Fruit fly (Drosophila melanogaster) whole organism, pupa: ENCODE results near the gene CG1105.

Experiments used
- CG10348 ChIP-seq: fragments of 200-800 bp; sonication (Bioruptor generic); IDR thresholded peaks from 2 replicates; pipeline ENCODE4 v1.3.6; 2022; ENCODE audit warnings: missing biosample characterization, missing genetic modification characterization
- CG12605 ChIP-seq: fragments of 200-800 bp; sonication (Bioruptor generic); IDR thresholded peaks from 2 replicates; pipeline ENCODE4 v1.3.6; 2022; ENCODE audit warnings: missing biosample characterization, missing genetic modification characterization
- CG13204 ChIP-seq: fragments of 200-800 bp; sonication (Bioruptor generic); optimal IDR thresholded peaks from 2 replicates; lab custom pipeline; 2018; ENCODE audit warnings: missing biosample characterization, mild to moderate bottlenecking, missing genetic modification characterization, moderate library complexity
- CG14655 ChIP-seq: fragments of 200-800 bp; sonication (Bioruptor generic); optimal IDR thresholded peaks from 3 replicates; lab custom pipeline; 2017; ENCODE audit warnings: mild to moderate bottlenecking, missing biosample characterization, missing genetic modification reagents, missing genetic modification characterization
- CG15710 ChIP-seq: fragments of 200-800 bp; sonication (Bioruptor generic); optimal IDR thresholded peaks from 2 replicates; lab custom pipeline; 2018; ENCODE audit warnings: missing biosample characterization, mild to moderate bottlenecking, missing genetic modification characterization, moderate library complexity
- CG17806 ChIP-seq: fragments of 200-800 bp; sonication (Bioruptor generic); optimal IDR thresholded peaks from 2 replicates; lab custom pipeline; 2018; ENCODE audit warnings: missing biosample characterization, mild to moderate bottlenecking, missing genetic modification characterization, moderate library complexity
- CG32121 ChIP-seq: fragments of 200-800 bp; sonication (Bioruptor generic); IDR thresholded peaks from 2 replicates; pipeline ENCODE4 v1.3.6; 2022; ENCODE audit warnings: missing biosample characterization, missing genetic modification characterization
- CG34367 ChIP-seq: fragments of 200-800 bp; sonication (Bioruptor generic); optimal IDR thresholded peaks from 2 replicates; lab custom pipeline; 2018; ENCODE audit warnings: missing biosample characterization, mild to moderate bottlenecking, missing genetic modification characterization
- CG4496 ChIP-seq: fragments of 200-800 bp; sonication (Bioruptor generic); IDR thresholded peaks from 3 replicates; pipeline ENCODE4 v1.3.6; 2022; ENCODE audit warnings: missing biosample characterization, missing genetic modification characterization
- CG8159 ChIP-seq: fragments of 200-800 bp; sonication (Bioruptor generic); optimal IDR thresholded peaks from 3 replicates; lab custom pipeline; 2018; ENCODE audit warnings: missing biosample characterization, mild to moderate bottlenecking, missing genetic modification characterization, moderate library complexity
- CG8301 ChIP-seq: fragments of 200-800 bp; sonication (Bioruptor generic); optimal IDR thresholded peaks from 2 replicates; lab custom pipeline; 2018; ENCODE audit warnings: missing biosample characterization, mild to moderate bottlenecking, missing genetic modification characterization
- CG9948 ChIP-seq: fragments of 200-800 bp; sonication (Bioruptor generic); optimal IDR thresholded peaks from 2 replicates; lab custom pipeline; 2018; ENCODE audit warnings: missing biosample characterization, mild to moderate bottlenecking, missing genetic modification characterization, moderate library complexity
- D1 ChIP-seq: fragments of 200-800 bp; sonication (Bioruptor generic); optimal IDR thresholded peaks from 2 replicates; lab custom pipeline; 2018; ENCODE audit warnings: missing biosample characterization, mild to moderate bottlenecking, missing genetic modification characterization, moderate library complexity
- EcR ChIP-seq: fragments of 200-800 bp; sonication (Bioruptor generic); optimal IDR thresholded peaks from 3 replicates; lab custom pipeline; 2019; ENCODE audit warnings: missing biosample characterization, missing genetic modification characterization, mild to moderate bottlenecking, moderate library complexity, missing genetic modification reagents
- Ets98B ChIP-seq: fragments of 200-800 bp; sonication (Bioruptor generic); IDR thresholded peaks from 2 replicates; pipeline ENCODE4 v1.3.6; 2022; ENCODE audit warnings: missing biosample characterization, missing genetic modification characterization
- Pif1A ChIP-seq: fragments of 200-800 bp; sonication (Bioruptor generic); optimal IDR thresholded peaks from 3 replicates; lab custom pipeline; 2016; ENCODE audit warnings: missing biosample characterization, missing genetic modification characterization
- Pif1B ChIP-seq: fragments of 200-800 bp; sonication (Bioruptor generic); optimal IDR thresholded peaks from 3 replicates; lab custom pipeline; 2016; ENCODE audit warnings: missing biosample characterization, missing genetic modification characterization
- Snoo ChIP-seq: fragments of 200-800 bp; sonication (Bioruptor generic); optimal IDR thresholded peaks from 3 replicates; lab custom pipeline; 2017; ENCODE audit warnings: missing biosample characterization, mild to moderate bottlenecking, missing genetic modification characterization, inconsistent platforms
- fd96Ca ChIP-seq: fragments of 200-800 bp; sonication (Bioruptor generic); IDR thresholded peaks from 3 replicates; pipeline ENCODE4 v1.3.6; 2022; ENCODE audit warnings: missing biosample characterization, missing genetic modification characterization
- gl ChIP-seq: fragments of 200-800 bp; sonication (Bioruptor generic); optimal IDR thresholded peaks from 2 replicates; lab custom pipeline; 2018; ENCODE audit warnings: missing biosample characterization, mild to moderate bottlenecking, missing genetic modification characterization
- rn ChIP-seq: fragments of 200-800 bp; sonication (Bioruptor generic); IDR thresholded peaks from 2 replicates; pipeline ENCODE4 v1.3.6; 2022; ENCODE audit warnings: missing biosample characterization, missing genetic modification characterization

The CG1105 gene

DNA sequence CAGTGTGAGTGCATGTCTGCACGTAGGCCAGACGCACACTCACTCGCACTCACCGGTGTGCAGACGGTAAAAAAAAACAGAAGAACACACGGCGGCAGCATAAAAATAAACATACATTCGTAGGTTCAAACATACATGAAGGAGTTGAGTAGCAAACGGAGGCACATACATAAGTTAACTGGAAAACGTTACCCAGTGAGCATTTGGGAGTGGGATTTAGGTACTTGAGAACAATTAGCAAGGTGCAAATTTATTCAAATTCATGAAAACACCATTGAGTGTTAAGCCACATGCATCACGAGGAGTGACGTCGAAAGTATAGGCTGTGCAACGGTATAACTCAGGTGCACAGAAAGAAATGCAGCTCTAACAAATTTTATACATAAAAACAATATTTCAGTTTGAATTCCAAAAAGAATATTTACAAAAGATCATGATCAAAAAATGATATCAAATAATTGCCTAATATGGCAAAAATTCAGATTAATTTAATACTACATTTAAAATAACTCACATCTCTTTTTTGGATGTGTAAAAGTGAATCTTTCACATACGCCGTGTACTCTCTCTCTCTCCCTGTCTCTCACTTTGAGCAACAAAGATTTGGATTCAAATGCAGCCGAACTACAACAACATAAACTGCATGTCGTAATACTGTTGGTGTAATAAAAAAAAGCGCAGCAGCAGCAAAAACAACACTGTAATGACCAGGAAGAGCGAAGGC is 41.8 kb upstream of the CG1105 start:
- TF ChIP-seq Ets98B (no peak), fd96Ca (GFP tag; lab: Robert Waterston, UW) (no peak), CG34367 (tag; lab: Kevin White, UChicago) (peak; percentile 95), rn (GFP tag; lab: Robert Waterston, UW) (no peak), CG8159 (tag; lab: Kevin White, UChicago) (peak; percentile 96), CG17806 (tag; lab: Kevin White, UChicago) (peak; percentile 96), Snoo (tag; lab: Kevin White, UChicago) (peak; percentile 95), CG15710 (tag; lab: Kevin White, UChicago) (peak; percentile 96), gl (tag; lab: Kevin White, UChicago) (peak; percentile 68), CG14655 (GFP tag; lab: Kevin White, UChicago) (peak; percentile 98), CG10348 (GFP tag; lab: Robert Waterston, UW) (no peak), EcR (GFP tag; lab: Kevin White, UChicago) (no peak), CG32121 (GFP tag; lab: Robert Waterston, UW) (no peak), Pif1A (peak; percentile 94), CG9948 (tag; lab: Kevin White, UChicago) (peak; percentile 96), CG4496 (GFP tag; lab: Robert Waterston, UW) (no peak), CG8301 (tag; lab: Kevin White, UChicago) (peak; percentile 98), D1 (tag; lab: Kevin White, UChicago) (peak; percentile 95), CG12605 (GFP tag; lab: Robert Waterston, UW) (no peak), Pif1B (GFP tag; lab: Kevin White, UChicago) (peak; percentile 90), CG13204 (GFP tag; lab: Kevin White, UChicago) (peak; percentile 71)

- TF ChIP-seq CG10348 (GFP tag; lab: Robert Waterston, UW) (no peak), Snoo (tag; lab: Kevin White, UChicago) (no peak), D1 (tag; lab: Kevin White, UChicago) (peak; percentile 10), EcR (GFP tag; lab: Kevin White, UChicago) (peak; percentile 99), CG32121 (GFP tag; lab: Robert Waterston, UW) (no peak), CG9948 (tag; lab: Kevin White, UChicago) (peak; percentile 38), rn (GFP tag; lab: Robert Waterston, UW) (no peak), CG8159 (tag; lab: Kevin White, UChicago) (peak; percentile 4), CG13204 (GFP tag; lab: Kevin White, UChicago) (peak; percentile 34), CG14655 (GFP tag; lab: Kevin White, UChicago) (peak; percentile 7)
These were observed 41.0 kb upstream of the CG1105 start for dm6 chr3R:7107713-7108588.

DNA sequence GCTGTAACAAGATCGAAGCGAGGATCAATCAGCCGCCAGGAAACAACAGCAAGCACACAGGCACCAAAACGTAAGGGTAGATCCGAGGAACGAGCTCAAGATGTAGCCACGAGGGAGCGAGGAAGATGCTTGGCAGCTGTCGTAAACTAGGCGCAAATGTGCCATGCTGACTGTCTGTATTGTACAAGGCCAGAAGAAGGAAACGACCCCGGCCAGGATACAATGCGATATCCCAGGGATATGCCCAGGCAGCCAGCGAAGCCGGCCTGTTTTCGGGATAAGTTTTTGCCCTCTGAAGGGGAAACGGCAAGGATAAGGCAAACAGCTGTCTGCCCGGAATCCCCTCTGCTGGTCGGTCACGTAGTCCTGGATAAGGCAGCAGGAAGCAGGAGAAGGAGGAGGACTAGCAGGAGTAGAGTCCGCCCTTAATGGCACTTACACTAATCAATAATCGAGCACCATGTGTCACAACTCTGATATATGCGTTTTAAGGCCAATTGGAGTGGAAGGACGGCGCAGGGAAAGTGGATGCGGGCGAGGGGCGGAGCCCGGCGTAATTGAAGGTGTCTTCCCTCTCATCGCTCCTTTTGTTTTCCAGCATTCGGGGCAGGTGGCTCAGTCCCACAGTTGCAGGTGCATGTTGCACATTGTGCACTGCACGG is 38.7 kb upstream of the CG1105 start:
- TF ChIP-seq CG12605 (GFP tag; lab: Robert Waterston, UW) = no peak
- TF ChIP-seq Ets98B = no peak
- no peak for TF ChIP-seq rn (GFP tag; lab: Robert Waterston, UW)
- TF ChIP-seq Pif1B (GFP tag; lab: Kevin White, UChicago) = no peak
- no peak for TF ChIP-seq fd96Ca (GFP tag; lab: Robert Waterston, UW)
- TF ChIP-seq CG32121 (GFP tag; lab: Robert Waterston, UW) = no peak
- no peak for TF ChIP-seq CG4496 (GFP tag; lab: Robert Waterston, UW)

DNA sequence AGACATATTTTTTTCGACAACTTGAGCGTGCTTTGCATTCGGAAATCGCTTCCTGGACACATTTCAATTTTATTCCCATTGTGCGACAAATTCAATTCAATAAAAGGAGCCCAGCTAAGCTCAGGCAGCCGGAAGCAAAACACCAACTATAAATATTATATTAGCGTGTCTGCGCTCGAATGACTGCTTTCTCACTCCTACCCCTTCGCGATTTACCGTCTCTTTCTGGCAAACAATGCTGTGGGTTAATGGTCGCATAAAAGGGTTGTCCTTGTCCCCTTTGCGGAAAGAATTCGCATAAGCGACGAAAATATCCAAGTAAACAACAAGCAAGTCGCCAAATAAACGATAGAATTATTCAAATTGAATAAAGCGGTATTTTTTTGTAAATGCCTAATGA is 37.4 kb upstream of the CG1105 start:
- TF ChIP-seq EcR (GFP tag; lab: Kevin White, UChicago) (peak; percentile 41), Pif1A (no peak), CG15710 (tag; lab: Kevin White, UChicago) (no peak)

DNA sequence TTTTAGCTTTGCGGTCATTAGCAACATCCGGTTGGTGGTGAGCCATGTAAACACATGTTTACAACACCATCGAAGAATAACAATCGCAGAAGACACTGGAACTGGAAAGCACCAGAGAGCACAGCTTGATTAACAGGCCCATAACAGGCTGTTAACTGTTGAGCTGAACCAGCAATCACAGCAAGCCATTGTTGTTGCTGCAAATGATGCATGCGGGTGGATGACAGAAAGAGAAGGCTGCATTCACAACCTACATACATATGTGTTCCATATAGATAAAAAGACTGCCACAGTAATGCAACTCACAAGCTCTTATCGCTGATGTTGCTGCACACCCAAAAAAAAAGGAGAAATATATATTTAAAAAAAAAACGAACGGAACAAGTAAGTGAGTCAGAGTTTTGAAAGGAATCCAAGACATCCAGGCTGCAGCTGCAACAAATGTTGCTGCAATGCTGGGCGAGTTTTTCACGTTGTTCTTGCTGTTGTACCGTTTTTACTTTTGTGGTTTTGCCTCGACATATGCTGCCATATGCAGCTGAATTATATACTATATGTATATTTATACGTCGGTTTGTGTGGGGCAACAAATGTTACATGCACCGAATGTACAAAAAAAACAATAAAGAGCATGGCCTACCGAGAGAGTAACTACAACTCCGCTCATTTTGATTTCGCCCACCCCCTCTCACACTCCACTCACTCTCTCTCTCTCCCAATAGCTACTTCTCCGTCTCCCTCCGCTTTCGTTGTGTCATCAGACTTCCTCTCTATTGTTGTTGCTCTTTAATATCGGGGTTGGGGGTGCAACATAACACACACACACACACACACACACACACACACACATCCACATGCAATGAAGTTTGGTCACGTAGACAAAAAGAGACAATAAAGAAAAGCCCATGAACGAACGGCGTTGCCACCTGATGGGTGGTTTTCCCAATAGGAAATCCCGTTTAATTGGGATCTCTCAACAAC is 36.2 kb upstream of the CG1105 start:
- TF ChIP-seq CG13204 (GFP tag; lab: Kevin White, UChicago) = peak; percentile 10
- peak; percentile 58 for TF ChIP-seq CG32121 (GFP tag; lab: Robert Waterston, UW)
- TF ChIP-seq CG10348 (GFP tag; lab: Robert Waterston, UW) = no peak
- TF ChIP-seq gl (tag; lab: Kevin White, UChicago) = no peak
- no peak for TF ChIP-seq rn (GFP tag; lab: Robert Waterston, UW)
- peak; percentile 42; the same call in 1 of the 2 replicates for TF ChIP-seq CG12605 (GFP tag; lab: Robert Waterston, UW)
- TF ChIP-seq CG8159 (tag; lab: Kevin White, UChicago) = peak; percentile 17
- peak; percentile 21 for TF ChIP-seq Pif1A
- no peak for TF ChIP-seq D1 (tag; lab: Kevin White, UChicago)
- TF ChIP-seq CG8301 (tag; lab: Kevin White, UChicago) = peak; percentile 2
- TF ChIP-seq Ets98B = peak; percentile 71
- no peak for TF ChIP-seq CG34367 (tag; lab: Kevin White, UChicago)
- no peak for TF ChIP-seq Pif1B (GFP tag; lab: Kevin White, UChicago)
- peak; percentile 59; the same call in 2 of the 3 replicates for TF ChIP-seq fd96Ca (GFP tag; lab: Robert Waterston, UW)
- peak; percentile 71 for TF ChIP-seq EcR (GFP tag; lab: Kevin White, UChicago)
- no peak for TF ChIP-seq CG9948 (tag; lab: Kevin White, UChicago)
- no peak for TF ChIP-seq CG14655 (GFP tag; lab: Kevin White, UChicago)
- TF ChIP-seq CG4496 (GFP tag; lab: Robert Waterston, UW) = peak; percentile 66; the same call in 2 of the 3 replicates
